Worm (Caenorhabditis elegans) whole organism, L4/young adult: ENCODE results near the gene F23A7.8.

Source experiments
- dao-5 ChIP-seq: sonication (generic microtip); optimal IDR thresholded peaks from 2 replicates; lab custom pipeline; 2016; ENCODE audit warnings: missing genotype, missing genetic modification characterization, moderate library complexity, missing compliant biosample characterization
- him-1 ChIP-seq: sonication (generic microtip); optimal IDR thresholded peaks from 2 replicates; lab custom pipeline; 2016; ENCODE audit warnings: missing genotype, missing genetic modification reagents, missing genetic modification characterization, missing compliant biosample characterization

DNA sequence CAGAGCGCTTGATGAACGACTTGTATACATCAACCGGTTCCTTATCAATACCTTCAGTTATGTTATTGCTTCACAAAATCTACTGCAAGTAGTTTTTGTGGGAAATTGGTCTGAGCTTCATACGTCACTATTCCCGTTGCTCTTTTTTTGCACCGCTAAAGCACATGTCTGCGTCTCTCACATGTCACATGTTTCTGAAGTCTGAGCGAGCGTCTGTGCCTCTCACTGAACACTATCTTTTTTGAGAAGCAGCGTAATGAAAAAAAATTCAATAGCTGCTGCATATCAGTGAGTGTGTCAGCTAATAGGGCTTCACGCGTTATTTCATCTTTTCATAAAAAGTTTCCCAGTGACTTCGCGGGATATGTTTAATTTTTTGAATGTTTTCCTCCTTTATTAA lies 5.1 kb downstream of the F23A7.8 start:
- TF ChIP-seq him-1 (tag; lab: Kevin White, UChicago), result no peak
- TF ChIP-seq dao-5, result no peak
